Fruit fly (Drosophila melanogaster): Measurements from ENCODE around the gene CG45075.

The CG45075 gene

dm6 chr2L:6062382-6063082 lies 28.7 kb upstream of the CG45075 start, which contains the start of the genes ND-51 and CG13994 (continued):
- TF ChIP-seq pho (GFP tag; optimal IDR thresholded peaks at IDR 0.05) (peak; percentile 88), CrebB (tag; optimal IDR thresholded peaks at IDR 0.05) (peak; percentile 35), ssp (GFP tag; IDR thresholded peaks at IDR 0.05) (peak; percentile 94), gfzf (GFP tag; optimal IDR thresholded peaks at IDR 0.05) (peak; percentile 73), yki (optimal IDR thresholded peaks at IDR 0.05) (no peak), Side (GFP tag; optimal IDR thresholded peaks at IDR 0.05) (peak; percentile 82), CG11504 (tag; optimal IDR thresholded peaks at IDR 0.05) (no peak), inv (GFP tag; IDR thresholded peaks at IDR 0.05; ENCODE audit: partially characterized antibody) (no peak), HLH3B (GFP tag; IDR thresholded peaks at IDR 0.05) (peak; percentile 82), CG18619 (GFP tag; optimal IDR thresholded peaks at IDR 0.05) (peak; percentile 61), ci (GFP tag; IDR thresholded peaks at IDR 0.05) (peak; percentile 86), Fer1 (GFP tag; optimal IDR thresholded peaks at IDR 0.05) (peak; percentile 79), CG14965 (GFP tag; optimal IDR thresholded peaks at IDR 0.05; ENCODE audit: borderline replicate concordance) (no peak), org-1 (GFP tag; optimal IDR thresholded peaks at IDR 0.05) (no peak), gsb-n (tag; optimal IDR thresholded peaks at IDR 0.05) (no peak), CG17359 (tag; optimal IDR thresholded peaks at IDR 0.05) (peak; percentile 82)

dm6 chr2L:6065823-6066222 lies 25.4 kb upstream of the CG45075 start, which contains the start of the genes Fbw5 and CG9147:
Gene Fbw5, minus strand, starts transcription at chr2L:6065953.
Gene CG9147, plus strand, starts transcription at chr2L:6065997.
- TF ChIP-seq chinmo (GFP tag; IDR thresholded peaks at IDR 0.05; ENCODE audit: partially characterized antibody) (0 out of 4 replicates have a peak, but pooled peaks have one; percentile 11), CTCF (GFP tag; optimal IDR thresholded peaks at IDR 0.05) (peak; percentile 68), Dfd (GFP tag; optimal IDR thresholded peaks at IDR 0.05) (no peak), CG10267 (tag; optimal IDR thresholded peaks at IDR 0.05) (peak; percentile 98), dimm (GFP tag; IDR thresholded peaks at IDR 0.05) (peak; percentile 99), H2.0 (GFP tag; IDR thresholded peaks at IDR 0.05) (peak; percentile 100), CG8290 (GFP tag; optimal IDR thresholded peaks at IDR 0.05) (peak; percentile 99), CG8290 (tag; optimal IDR thresholded peaks at IDR 0.05) (peak; percentile 97 to 100), br (optimal IDR thresholded peaks at IDR 0.05) (no peak), H15 (GFP tag; IDR thresholded peaks at IDR 0.05) (peak; percentile 99), dmrt99B (tag; optimal IDR thresholded peaks at IDR 0.05) (peak; percentile 100), slbo (GFP tag; IDR thresholded peaks at IDR 0.05) (peak; percentile 100), Sox102F (GFP tag; optimal IDR thresholded peaks at IDR 0.05) (peak; percentile 100), Gsc (GFP tag; IDR thresholded peaks at IDR 0.05) (peak; percentile 96; the same call in 1 of the 2 replicates), chif (GFP tag; optimal IDR thresholded peaks at IDR 0.05) (peak; percentile 99 to 100), insv (GFP tag; optimal IDR thresholded peaks at IDR 0.05) (peak; percentile 70), btn (GFP tag; optimal IDR thresholded peaks at IDR 0.05) (peak; percentile 99), cas (GFP tag; IDR thresholded peaks at IDR 0.05) (peak; percentile 99), Mrtf (GFP tag; IDR thresholded peaks at IDR 0.05) (peak; percentile 99), B-H1 (GFP tag; IDR thresholded peaks at IDR 0.05) (peak; percentile 99), Fer3 (tag; optimal IDR thresholded peaks at IDR 0.05) (peak; percentile 99), CG13424 (tag; optimal IDR thresholded peaks at IDR 0.05) (peak; percentile 100), ci (GFP tag; IDR thresholded peaks at IDR 0.05) (peak; percentile 100), Ravus (GFP tag; IDR thresholded peaks at IDR 0.05) (peak; percentile 99), CG30431 (GFP tag; optimal IDR thresholded peaks at IDR 0.05) (peak; percentile 99), jumu (GFP tag; optimal IDR thresholded peaks at IDR 0.05) (peak; percentile 99), CG17186 (GFP tag; optimal IDR thresholded peaks at IDR 0.05) (peak; percentile 93), Asciz (GFP tag; optimal IDR thresholded peaks at IDR 0.05) (peak; percentile 99), Mes4 (GFP tag; optimal IDR thresholded peaks at IDR 0.05) (peak; percentile 99), CG8924 (tag; optimal IDR thresholded peaks at IDR 0.05) (peak; percentile 100), nom (GFP tag; optimal IDR thresholded peaks at IDR 0.05) (peak; percentile 97), CG7928 (GFP tag; optimal IDR thresholded peaks at IDR 0.05) (peak; percentile 84), ap (GFP tag; IDR thresholded peaks at IDR 0.05) (peak; percentile 99), usp (GFP tag; optimal IDR thresholded peaks at IDR 0.05) (no peak), CrebB (tag; optimal IDR thresholded peaks at IDR 0.05) (peak; percentile 100), HLH4C (GFP tag; IDR thresholded peaks at IDR 0.05; ENCODE audit: partially characterized antibody) (peak; percentile 70), CG15011 (GFP tag; optimal IDR thresholded peaks at IDR 0.05) (peak; percentile 98)

Data from whole organism, embryonic.